Fruit fly (Drosophila melanogaster) whole organism, pupa: Measurements from ENCODE around the gene CG3156.

ENCODE experiments used
- Pif1B ChIP-seq: fragments of 200-800 bp; sonication (Bioruptor generic); optimal IDR thresholded peaks from 3 replicates; lab custom pipeline; 2016; ENCODE audit warnings: missing biosample characterization, missing genetic modification characterization
- gl ChIP-seq: fragments of 200-800 bp; sonication (Bioruptor generic); optimal IDR thresholded peaks from 2 replicates; lab custom pipeline; 2018; ENCODE audit warnings: missing biosample characterization, mild to moderate bottlenecking, missing genetic modification characterization

dm6 chrX:512527-512926 is 24.8 kb downstream of the CG3156 start:
- TF ChIP-seq gl (no peak), Pif1B (GFP tag; lab: Kevin White, UChicago) (no peak)
